Fruit fly (Drosophila melanogaster) whole organism, embryonic: ENCODE data around the gene crm.

Source experiments
- Asciz ChIP-seq: fragments of 200-800 bp; sonication (Bioruptor generic); optimal IDR thresholded peaks from 2 replicates; lab custom pipeline; 2017; ENCODE audit warnings: missing biosample characterization, mild to moderate bottlenecking, missing genetic modification characterization, missing genetic modification reagents
- B-H1 ChIP-seq: fragments of 200-800 bp; sonication (Bioruptor generic); IDR thresholded peaks from 3 replicates; pipeline ENCODE4 v1.3.6; 2022; ENCODE audit warnings: missing biosample characterization, missing genetic modification characterization
- BEAF-32 ChIP-seq: fragments of 200-800 bp; sonication (Bioruptor generic); optimal IDR thresholded peaks from 3 replicates; lab custom pipeline; 2017; ENCODE audit warnings: missing biosample characterization, missing genetic modification characterization, mild to moderate bottlenecking, moderate library complexity, missing genetic modification reagents
- Bteb2 ChIP-seq: fragments of 200-800 bp; sonication (Bioruptor generic); optimal IDR thresholded peaks from 2 replicates; lab custom pipeline; 2016; ENCODE audit warnings: missing biosample characterization, missing genetic modification characterization
- C15 ChIP-seq: fragments of 200-800 bp; sonication (Bioruptor generic); IDR thresholded peaks from 3 replicates; pipeline ENCODE4 v1.3.6; 2022; ENCODE audit warnings: missing biosample characterization, missing genetic modification characterization
- CG10209 ChIP-seq: fragments of 200-800 bp; sonication (Bioruptor generic); optimal IDR thresholded peaks from 3 replicates; lab custom pipeline; 2017; ENCODE audit warnings: missing biosample characterization, mild to moderate bottlenecking, missing genetic modification characterization, missing genetic modification reagents
- CG10274 ChIP-seq: fragments of 200-800 bp; sonication (Bioruptor generic); optimal IDR thresholded peaks from 3 replicates; lab custom pipeline; 2017; ENCODE audit warnings: missing biosample characterization, mild to moderate bottlenecking, missing genetic modification characterization
- CG10321 ChIP-seq: fragments of 200-800 bp; sonication (Bioruptor generic); IDR thresholded peaks from 2 replicates; pipeline ENCODE4 v1.3.6; 2022; ENCODE audit warnings: missing biosample characterization, missing genetic modification characterization
- CG11696 ChIP-seq: fragments of 200-800 bp; sonication (Bioruptor generic); IDR thresholded peaks from 2 replicates; pipeline ENCODE4 v1.3.6; 2022; ENCODE audit warnings: missing biosample characterization, missing genetic modification characterization
- CG13287 ChIP-seq: fragments of 200-800 bp; sonication (Bioruptor generic); IDR thresholded peaks from 2 replicates; pipeline ENCODE4 v1.3.6; 2022; ENCODE audit warnings: missing biosample characterization, missing genetic modification characterization; ENCODE audit not compliant: partially characterized antibody
- CG15479 ChIP-seq: fragments of 200-800 bp; sonication (Bioruptor generic); optimal IDR thresholded peaks from 3 replicates; lab custom pipeline; 2019; ENCODE audit warnings: missing biosample characterization, mild to moderate bottlenecking, missing genetic modification characterization, moderate library complexity
- CG1603 ChIP-seq: fragments of 200-800 bp; sonication (Bioruptor generic); optimal IDR thresholded peaks from 2 replicates; lab custom pipeline; 2019; ENCODE audit warnings: missing biosample characterization, mild to moderate bottlenecking, missing genetic modification characterization, moderate library complexity
- CG16863 ChIP-seq: fragments of 200-800 bp; sonication (Bioruptor generic); optimal IDR thresholded peaks from 3 replicates; lab custom pipeline; 2016; ENCODE audit warnings: missing biosample characterization, missing genetic modification characterization
- CG17802 ChIP-seq: fragments of 200-800 bp; sonication (Bioruptor generic); optimal IDR thresholded peaks from 2 replicates; lab custom pipeline; 2018; ENCODE audit warnings: missing biosample characterization, mild to moderate bottlenecking, missing genetic modification characterization, moderate library complexity
- CG2120 ChIP-seq: fragments of 200-800 bp; sonication (Bioruptor generic); optimal IDR thresholded peaks from 3 replicates; lab custom pipeline; 2016; ENCODE audit warnings: missing biosample characterization, missing genetic modification characterization
- CG2712 ChIP-seq: fragments of 200-800 bp; optimal IDR thresholded peaks from 3 replicates; lab custom pipeline; 2019; ENCODE audit warnings: missing biosample characterization, mild to moderate bottlenecking, missing genetic modification characterization, moderate library complexity
- CG34224 ChIP-seq: fragments of 200-800 bp; sonication (Bioruptor generic); IDR thresholded peaks from 3 replicates; pipeline ENCODE4 v1.3.6; 2022; ENCODE audit warnings: missing biosample characterization, missing genetic modification characterization; ENCODE audit not compliant: partially characterized antibody
- CG42726 ChIP-seq: fragments of 200-800 bp; sonication (Bioruptor generic); IDR thresholded peaks from 2 replicates; pipeline ENCODE4 v1.3.6; 2022; ENCODE audit warnings: missing biosample characterization, missing genetic modification characterization; ENCODE audit not compliant: partially characterized antibody
- CG4360 ChIP-seq: fragments of 200-800 bp; sonication (Bioruptor generic); IDR thresholded peaks from 2 replicates; pipeline ENCODE4 v1.3.6; 2022; ENCODE audit warnings: missing biosample characterization, missing genetic modification characterization
- CG5180 ChIP-seq: fragments of 200-800 bp; sonication (Bioruptor generic); optimal IDR thresholded peaks from 3 replicates; lab custom pipeline; 2017; ENCODE audit warnings: missing biosample characterization, missing genetic modification characterization, mild to moderate bottlenecking, moderate library complexity, missing genetic modification reagents
- CG7271 ChIP-seq: fragments of 200-800 bp; sonication (Bioruptor generic); optimal IDR thresholded peaks from 2 replicates; lab custom pipeline; 2018; ENCODE audit warnings: missing biosample characterization, mild to moderate bottlenecking, missing genetic modification characterization, moderate library complexity
- CG7786 ChIP-seq: fragments of 200-800 bp; sonication (Bioruptor generic); optimal IDR thresholded peaks from 2 replicates; lab custom pipeline; 2016; ENCODE audit warnings: missing biosample characterization, missing genetic modification characterization
- CG8359 ChIP-seq: fragments of 200-800 bp; sonication (Bioruptor generic); optimal IDR thresholded peaks from 2 replicates; lab custom pipeline; 2017; ENCODE audit warnings: missing biosample characterization, mild to moderate bottlenecking, missing genetic modification characterization, borderline replicate concordance
- CG8478 ChIP-seq: fragments of >200 bp; optimal IDR thresholded peaks from 2 replicates; lab custom pipeline; 2018
- CG9817 ChIP-seq: fragments of 200-800 bp; sonication (Bioruptor generic); optimal IDR thresholded peaks from 2 replicates; lab custom pipeline; 2018; ENCODE audit warnings: missing biosample characterization, mild to moderate bottlenecking, missing genetic modification characterization, moderate library complexity
- CkIIα-i1 ChIP-seq: fragments of 200-800 bp; sonication (Bioruptor generic); IDR thresholded peaks from 2 replicates; pipeline ENCODE4 v1.3.6; 2022; ENCODE audit warnings: missing biosample characterization, missing genetic modification characterization
- D19A ChIP-seq: fragments of 200-800 bp; optimal IDR thresholded peaks from 3 replicates; lab custom pipeline; 2019; ENCODE audit warnings: missing biosample characterization, mild to moderate bottlenecking, missing genetic modification characterization, moderate library complexity
- Ets65A ChIP-seq: fragments of 200-800 bp; sonication (Bioruptor generic); peaks from one replicate; lab custom pipeline; 2016; ENCODE audit warnings: missing biosample characterization, missing genetic modification characterization
- MBD-R2 ChIP-seq: fragments of 200-800 bp; sonication (Bioruptor generic); IDR thresholded peaks from 2 replicates; pipeline ENCODE4 v1.3.6; 2022; ENCODE audit warnings: missing biosample characterization, missing genetic modification characterization
- Nf-YB ChIP-seq: fragments of 200-800 bp; sonication (Bioruptor generic); optimal IDR thresholded peaks from 3 replicates; lab custom pipeline; 2019; ENCODE audit warnings: missing biosample characterization, mild to moderate bottlenecking, missing genetic modification characterization, moderate library complexity
- Opbp ChIP-seq: fragments of 200-800 bp; sonication (Bioruptor generic); IDR thresholded peaks from 3 replicates; pipeline ENCODE4 v1.3.6; 2022; ENCODE audit warnings: missing biosample characterization, missing genetic modification characterization; ENCODE audit not compliant: partially characterized antibody
- Rfx ChIP-seq: fragments of 200-800 bp; sonication (Bioruptor generic); IDR thresholded peaks from 2 replicates; pipeline ENCODE4 v1.3.6; 2022; ENCODE audit warnings: missing biosample characterization, missing genetic modification characterization
- Sry-δ ChIP-seq: fragments of 200-800 bp; sonication (Bioruptor generic); optimal IDR thresholded peaks from 2 replicates; lab custom pipeline; 2016; ENCODE audit warnings: missing biosample characterization, missing genetic modification characterization
- YL-1 ChIP-seq: fragments of 200-800 bp; sonication (Bioruptor generic); optimal IDR thresholded peaks from 3 replicates; lab custom pipeline; 2017; ENCODE audit warnings: missing biosample characterization, mild to moderate bottlenecking, missing genetic modification characterization
- bigmax ChIP-seq: fragments of 200-800 bp; sonication (Bioruptor generic); optimal IDR thresholded peaks from 2 replicates; lab custom pipeline; 2018; ENCODE audit warnings: missing biosample characterization, mild to moderate bottlenecking, missing genetic modification characterization
- crp ChIP-seq, 2 experiments: fragments of 200-800 bp; sonication (Bioruptor generic); optimal IDR thresholded peaks; 2 replicates in 1 of 2; 3 replicates in 1 of 2; lab custom pipeline; 2017; ENCODE audit warnings: missing biosample characterization in 2 of 2, missing genetic modification characterization in 2 of 2, mild to moderate bottlenecking in 1 of 2, moderate library complexity in 1 of 2
- dysf ChIP-seq: fragments of 200-800 bp; sonication (Bioruptor generic); IDR thresholded peaks from 3 replicates; pipeline ENCODE4 v1.3.6; 2022; ENCODE audit warnings: missing biosample characterization, missing genetic modification characterization
- exex ChIP-seq: fragments of 200-800 bp; sonication (Bioruptor generic); optimal IDR thresholded peaks from 4 replicates; lab custom pipeline; 2018; ENCODE audit warnings: missing biosample characterization, mild to moderate bottlenecking, missing genetic modification characterization, moderate library complexity
- fru ChIP-seq: fragments of >200 bp; optimal IDR thresholded peaks from 2 replicates; lab custom pipeline; 2017
- hbn ChIP-seq: fragments of 200-800 bp; sonication (Bioruptor generic); IDR thresholded peaks from 2 replicates; pipeline ENCODE4 v1.3.6; 2022; ENCODE audit warnings: missing biosample characterization, missing genetic modification characterization; ENCODE audit not compliant: partially characterized antibody
- p53 ChIP-seq: fragments of 200-800 bp; sonication (Bioruptor generic); optimal IDR thresholded peaks from 2 replicates; lab custom pipeline; 2016; ENCODE audit warnings: missing biosample characterization, missing genetic modification characterization
- pb ChIP-seq: fragments of 200-800 bp; sonication (Bioruptor generic); optimal IDR thresholded peaks from 3 replicates; lab custom pipeline; 2016; ENCODE audit warnings: missing biosample characterization, missing genetic modification characterization
- sd ChIP-seq: fragments of 200-800 bp; sonication (Bioruptor generic); optimal IDR thresholded peaks from 3 replicates; lab custom pipeline; 2018; ENCODE audit warnings: missing biosample characterization, mild to moderate bottlenecking, missing genetic modification characterization, moderate library complexity
- sna ChIP-seq: fragments of 200-800 bp; sonication (Bioruptor generic); IDR thresholded peaks from 2 replicates; pipeline ENCODE4 v1.3.6; 2022; ENCODE audit warnings: missing biosample characterization, missing genetic modification characterization; ENCODE audit not compliant: partially characterized antibody
- stc ChIP-seq: fragments of 200-800 bp; sonication (Bioruptor generic); IDR thresholded peaks from 2 replicates; pipeline ENCODE4 v1.3.6; 2022; ENCODE audit warnings: missing biosample characterization, missing genetic modification characterization
- stwl ChIP-seq: fragments of 200-800 bp; sonication (Bioruptor generic); optimal IDR thresholded peaks from 3 replicates; lab custom pipeline; 2018; ENCODE audit warnings: missing biosample characterization, mild to moderate bottlenecking, missing genetic modification characterization, moderate library complexity
- unc-4 ChIP-seq: fragments of 200-800 bp; sonication (Bioruptor generic); IDR thresholded peaks from 2 replicates; pipeline ENCODE4 v1.3.6; 2022; ENCODE audit warnings: missing biosample characterization, missing genetic modification characterization; ENCODE audit not compliant: partially characterized antibody
- vfl ChIP-seq: fragments of 200-800 bp; sonication (Bioruptor generic); optimal IDR thresholded peaks from 2 replicates; lab custom pipeline; 2016; ENCODE audit warnings: missing biosample characterization, missing genetic modification characterization
- vvl ChIP-seq: fragments of 200-800 bp; sonication (Bioruptor generic); IDR thresholded peaks from 2 replicates; pipeline ENCODE4 v1.3.6; 2022; ENCODE audit warnings: missing biosample characterization, missing genetic modification characterization
- zfh2 ChIP-seq: fragments of 200-800 bp; sonication (Bioruptor generic); optimal IDR thresholded peaks from 2 replicates; lab custom pipeline; 2016; ENCODE audit warnings: missing biosample characterization, missing genetic modification characterization

Gene crm

dm6 chrX:2714730-2715129 is 23.8 kb downstream of the crm start (continued):
- peak; percentile 24 for TF ChIP-seq stwl
- TF ChIP-seq CG11696: no peak
- no peak for TF ChIP-seq vfl
- no peak for TF ChIP-seq pb (GFP tag; lab: Kevin White, UChicago)
- TF ChIP-seq CG13287 (GFP tag; lab: Robert Waterston, UW): peak; percentile 62
- TF ChIP-seq CG7271 (tag; lab: Kevin White, UChicago): no peak
- no peak for TF ChIP-seq CG4360
- TF ChIP-seq stc: no peak
- TF ChIP-seq Asciz (GFP tag; lab: Kevin White, UChicago): no peak
- TF ChIP-seq CG10209: no peak
- no peak for TF ChIP-seq C15 (GFP tag; lab: Robert Waterston, UW)
- peak; percentile 32 for TF ChIP-seq CG7786
- TF ChIP-seq bigmax (GFP tag; lab: Kevin White, UChicago): no peak
- no peak for TF ChIP-seq Nf-YB
- peak; percentile 18 for TF ChIP-seq CG2120 (GFP tag; lab: Kevin White, UChicago)
- peak; percentile 46; the same call in 1 of the 2 replicates for TF ChIP-seq sna (GFP tag; lab: Robert Waterston, UW)
- no peak for TF ChIP-seq B-H1 (GFP tag; lab: Robert Waterston, UW)
- peak; percentile 28; the same call in 1 of the 3 replicates for TF ChIP-seq Opbp (GFP tag; lab: Robert Waterston, UW)
- 0 out of 2 replicates have a peak, but pooled peaks have one; percentile 20 for TF ChIP-seq hbn (GFP tag; lab: Robert Waterston, UW)
- no peak for TF ChIP-seq CG16863 (GFP tag; lab: Kevin White, UChicago)
- TF ChIP-seq Bteb2: no peak
- no peak for TF ChIP-seq D19A
- peak; percentile 36 for TF ChIP-seq Sry-δ (GFP tag; lab: Kevin White, UChicago)
- no peak for TF ChIP-seq p53 (GFP tag; lab: Kevin White, UChicago)
- TF ChIP-seq CG2712: no peak
- no peak for TF ChIP-seq CkIIα-i1
- TF ChIP-seq dysf (GFP tag; lab: Robert Waterston, UW): 0 out of 3 replicates have a peak, but pooled peaks have one; percentile 45
- no peak for TF ChIP-seq CG17802 (tag; lab: Kevin White, UChicago)
- no peak for TF ChIP-seq CG10274 (GFP tag; lab: Kevin White, UChicago)
- TF ChIP-seq CG5180 (GFP tag; lab: Kevin White, UChicago): no peak
- no peak for TF ChIP-seq CG10321 (GFP tag; lab: Robert Waterston, UW)
- TF ChIP-seq vvl (GFP tag; lab: Robert Waterston, UW): 0 out of 2 replicates have a peak, but pooled peaks have one; percentile 15
- no peak for TF ChIP-seq sd (tag; lab: Kevin White, UChicago)
- peak; percentile 30 for TF ChIP-seq zfh2
- TF ChIP-seq CG42726 (GFP tag; lab: Robert Waterston, UW): peak; percentile 37; the same call in 1 of the 2 replicates
- no peak for TF ChIP-seq CG8478
- TF ChIP-seq BEAF-32 (GFP tag; lab: Kevin White, UChicago): peak; percentile 48
- peak; percentile 2 for TF ChIP-seq CG1603 (tag; lab: Kevin White, UChicago)
- no peak for TF ChIP-seq fru (lab: Kevin White, UChicago)
- peak; percentile 64 for TF ChIP-seq Ets65A
- TF ChIP-seq CG9817 (tag; lab: Kevin White, UChicago): no peak
- TF ChIP-seq crp (GFP tag; optimal IDR thresholded peaks at IDR 0.05; lab: Kevin White, UChicago): no peak
- TF ChIP-seq CG8359 (GFP tag; lab: Kevin White, UChicago): no peak
- peak; percentile 54 for TF ChIP-seq MBD-R2 (GFP tag; lab: Robert Waterston, UW)
- peak; percentile 50 for TF ChIP-seq Rfx
- no peak for TF ChIP-seq YL-1 (GFP tag; lab: Kevin White, UChicago)
- no peak for TF ChIP-seq CG15479 (GFP tag; lab: Kevin White, UChicago)
- peak; percentile 43; the same call in 1 of the 2 replicates for TF ChIP-seq unc-4 (GFP tag; lab: Robert Waterston, UW)
- TF ChIP-seq exex (tag; lab: Kevin White, UChicago): no peak
- peak; percentile 37; the same call in 1 of the 3 replicates for TF ChIP-seq CG34224 (GFP tag; lab: Robert Waterston, UW)
